Fruit fly (Drosophila melanogaster): ENCODE measurements around the gene CG3726.

- peak; percentile 80 for TF ChIP-seq eg (GFP tag; IDR thresholded peaks at IDR 0.05)
- peak; percentile 72 for TF ChIP-seq CG11902 (GFP tag; optimal IDR thresholded peaks at IDR 0.05)
- TF ChIP-seq dac (GFP tag; optimal IDR thresholded peaks at IDR 0.05) = peak; percentile 20
- TF ChIP-seq CG6808 (GFP tag; optimal IDR thresholded peaks at IDR 0.05) = peak; percentile 60
Observed at dm6 chrX:5980883-5981282, 64.0 kb downstream of the CG3726 start.

Measured in whole organism, prepupa.